Worm (Caenorhabditis elegans): ENCODE measurements around the gene C18G1.9.

ce11 chrV:4755308-4756029 lies 14.1 kb downstream of the C18G1.9 start, which contains the start of gene pgl-3:
- no peak for TF ChIP-seq ham-2 (GFP tag; optimal IDR thresholded peaks at IDR 0.05)
- no peak for TF ChIP-seq nhr-76 (tag; optimal IDR thresholded peaks at IDR 0.05)
- no peak for TF ChIP-seq lsy-2 (tag; optimal IDR thresholded peaks at IDR 0.05)
- no peak for TF ChIP-seq lin-13 (tag; optimal IDR thresholded peaks at IDR 0.05)
- TF ChIP-seq snpc-4 (tag; optimal IDR thresholded peaks at IDR 0.05) = no peak
- TF ChIP-seq unc-62 (GFP tag; optimal IDR thresholded peaks at IDR 0.05) = no peak
- TF ChIP-seq pha-4 (tag; optimal IDR thresholded peaks at IDR 0.05) = no peak
- TF ChIP-seq nhr-237 (tag; optimal IDR thresholded peaks at IDR 0.05) = no peak
- no peak for TF ChIP-seq mep-1 (tag; optimal IDR thresholded peaks at IDR 0.05)
- TF ChIP-seq flh-1 (GFP tag; optimal IDR thresholded peaks at IDR 0.05) = no peak

Measured in whole organism, mixed stage, embryonic.